Fruit fly (Drosophila melanogaster): ENCODE measurements around the gene CG8010.

Gene CG8010

DNA sequence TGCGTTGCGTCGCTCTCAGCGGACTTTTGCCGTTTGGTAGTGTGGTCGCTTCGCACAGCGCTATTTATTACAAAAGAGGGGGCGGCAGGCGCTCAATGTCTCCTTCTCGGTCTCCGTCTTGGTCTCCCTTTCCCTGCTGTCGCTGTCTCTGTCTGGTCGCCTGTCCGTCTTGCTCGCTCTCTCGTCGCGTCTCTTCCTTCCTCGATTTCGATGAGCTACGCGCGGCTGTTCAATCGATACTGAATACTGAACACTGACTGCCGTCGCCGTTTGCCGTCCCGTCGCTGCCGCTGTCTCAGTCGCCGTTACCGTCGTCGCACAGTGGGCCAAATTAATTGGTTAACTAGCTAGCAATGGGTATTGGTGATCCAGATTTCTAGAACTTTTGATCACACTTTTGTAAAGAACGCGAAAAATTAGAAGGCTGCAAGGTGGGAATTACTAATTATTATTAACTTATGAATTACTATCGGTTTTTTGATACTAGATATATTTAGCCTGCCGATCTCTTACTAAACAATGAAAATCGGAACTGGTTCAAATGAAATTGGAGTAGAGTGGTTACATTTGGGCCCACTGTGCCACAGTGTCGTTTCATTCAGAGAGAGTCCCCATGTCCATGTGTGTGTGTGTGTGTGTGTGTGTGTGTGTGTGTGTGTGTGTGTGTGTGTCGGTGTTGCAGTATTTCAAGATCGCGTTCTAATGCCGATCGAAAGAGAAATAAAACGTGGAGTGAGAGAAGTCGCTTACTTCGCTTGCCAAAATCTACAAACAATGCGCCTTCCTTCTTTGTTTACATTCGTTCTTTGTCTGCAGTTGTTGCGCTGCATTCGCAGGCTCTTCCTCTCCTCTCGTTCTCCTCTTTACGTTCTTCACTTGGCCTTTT, 29.4 kb upstream of the CG8010 start, which contains the start of gene CG8034 (continued):
- TF ChIP-seq sqz (GFP tag; optimal IDR thresholded peaks at IDR 0.05) (peak; percentile 95), CG14860 (GFP tag; IDR thresholded peaks at IDR 0.05; ENCODE audit: partially characterized antibody) (no peak), dm (GFP tag; optimal IDR thresholded peaks at IDR 0.05) (peak; percentile 91), Tbp (GFP tag; optimal IDR thresholded peaks at IDR 0.05) (no peak), cato (GFP tag; optimal IDR thresholded peaks at IDR 0.05; ENCODE audit: borderline replicate concordance) (peak; percentile 91), pan (optimal IDR thresholded peaks at IDR 0.05) (no peak), pan (GFP tag; optimal IDR thresholded peaks at IDR 0.05 in 1 of 2, IDR thresholded peaks at IDR 0.05 in 1 of 2) (peak in 1 of 2 experiments; percentile 93), lbe (GFP tag; optimal IDR thresholded peaks at IDR 0.05) (peak; percentile 94), CG31441 (GFP tag; IDR thresholded peaks at IDR 0.05) (peak; percentile 96), Atf3 (GFP tag; optimal IDR thresholded peaks at IDR 0.05) (peak; percentile 95), CG17328 (GFP tag; IDR thresholded peaks at IDR 0.05) (peak; percentile 83), jumu (GFP tag; optimal IDR thresholded peaks at IDR 0.05) (peak; percentile 95), twi (tag; optimal IDR thresholded peaks at IDR 0.05) (peak; percentile 95), HmgZ (tag; optimal IDR thresholded peaks at IDR 0.05) (peak; percentile 97), inv (GFP tag; IDR thresholded peaks at IDR 0.05; ENCODE audit: partially characterized antibody) (peak; percentile 31; the same call in 1 of the 2 replicates), CrebB (tag; optimal IDR thresholded peaks at IDR 0.05) (peak; percentile 93), Eip74EF (GFP tag; optimal IDR thresholded peaks at IDR 0.05) (peak in 1 of 2 experiments; percentile 97), CG16813 (GFP tag; IDR thresholded peaks at IDR 0.05; ENCODE audit: partially characterized antibody) (peak; percentile 62), Ssrp (tag; optimal IDR thresholded peaks at IDR 0.05) (peak; percentile 97), fd3F (GFP tag; optimal IDR thresholded peaks at IDR 0.05) (peak; percentile 95), tna (GFP tag; IDR thresholded peaks at IDR 0.05; ENCODE audit: partially characterized antibody) (no peak), tio (GFP tag; optimal IDR thresholded peaks at IDR 0.05) (peak; percentile 96), Hsf (GFP tag; optimal IDR thresholded peaks at IDR 0.05) (peak; percentile 97), cas (GFP tag; IDR thresholded peaks at IDR 0.05) (peak; percentile 71), ATbp (GFP tag; optimal IDR thresholded peaks at IDR 0.05) (peak; percentile 93), CkIIα-i1 (GFP tag; IDR thresholded peaks at IDR 0.05) (peak; percentile 65; the same call in 1 of the 2 replicates), CG10147 (GFP tag; optimal IDR thresholded peaks at IDR 0.05) (peak; percentile 96), kni (GFP tag; optimal IDR thresholded peaks at IDR 0.05) (peak; percentile 99), CG7556 (GFP tag; optimal IDR thresholded peaks at IDR 0.05) (peak; percentile 98), slp2 (GFP tag; optimal IDR thresholded peaks at IDR 0.05) (peak; percentile 94), phol (tag; optimal IDR thresholded peaks at IDR 0.05) (peak; percentile 97), CG10462 (GFP tag; optimal IDR thresholded peaks at IDR 0.05) (peak; percentile 94), MTF-1 (GFP tag; optimal IDR thresholded peaks at IDR 0.05; ENCODE audit: borderline replicate concordance) (peak; percentile 84), CG6765 (GFP tag; optimal IDR thresholded peaks at IDR 0.05) (peak; percentile 94), ara (GFP tag; IDR thresholded peaks at IDR 0.05) (peak; percentile 91), Xrp1 (GFP tag; IDR thresholded peaks at IDR 0.05) (peak; percentile 96), CG12071 (GFP tag; optimal IDR thresholded peaks at IDR 0.05) (peak; percentile 93), Hr39 (optimal IDR thresholded peaks at IDR 0.05) (no peak), CG12769 (tag; optimal IDR thresholded peaks at IDR 0.05) (peak; percentile 96), NfI (GFP tag; optimal IDR thresholded peaks at IDR 0.05) (peak; percentile 98), CG16863 (GFP tag; optimal IDR thresholded peaks at IDR 0.05) (peak; percentile 96), chif (GFP tag; optimal IDR thresholded peaks at IDR 0.05) (peak; percentile 93 to 94), gfzf (GFP tag; optimal IDR thresholded peaks at IDR 0.05) (no peak), B-H2 (GFP tag; optimal IDR thresholded peaks at IDR 0.05) (peak; percentile 96), so (GFP tag; IDR thresholded peaks at IDR 0.05) (peak; percentile 95), Antp (GFP tag; optimal IDR thresholded peaks at IDR 0.05) (peak; percentile 94), CG31388 (GFP tag; optimal IDR thresholded peaks at IDR 0.05) (peak; percentile 82), CG6654 (GFP tag; optimal IDR thresholded peaks at IDR 0.05) (peak; percentile 88)
